Fruit fly (Drosophila melanogaster) whole organism, adult: ENCODE measurements around the gene CG33630.

ENCODE experiments used
- CG11617 ChIP-seq: fragments of 200-800 bp; sonication (Bioruptor generic); optimal IDR thresholded peaks from 2 replicates; lab custom pipeline; 2017; ENCODE audit warnings: mild to moderate bottlenecking, missing biosample characterization, missing genetic modification reagents, missing genetic modification characterization
- CG12768 ChIP-seq: fragments of 200-800 bp; sonication (Bioruptor generic); optimal IDR thresholded peaks from 2 replicates; lab custom pipeline; 2017; ENCODE audit warnings: missing biosample characterization, missing genetic modification characterization, mild to moderate bottlenecking, moderate library complexity, missing genetic modification reagents
- CG14711 ChIP-seq: fragments of 200-800 bp; sonication (Bioruptor generic); optimal IDR thresholded peaks from 2 replicates; lab custom pipeline; 2018; ENCODE audit warnings: missing biosample characterization, mild to moderate bottlenecking, missing genetic modification characterization, moderate library complexity
- CG1620 ChIP-seq: fragments of 200-800 bp; sonication (Bioruptor generic); optimal IDR thresholded peaks from 2 replicates; lab custom pipeline; 2016; ENCODE audit warnings: missing biosample characterization, missing genetic modification characterization
- CG33017 ChIP-seq: fragments of 200-800 bp; sonication (Bioruptor generic); optimal IDR thresholded peaks from 2 replicates; lab custom pipeline; 2018; ENCODE audit warnings: missing biosample characterization, mild to moderate bottlenecking, missing genetic modification characterization, moderate library complexity
- CG5204 ChIP-seq: fragments of 200-800 bp; sonication (Bioruptor generic); optimal IDR thresholded peaks from 2 replicates; lab custom pipeline; 2016; ENCODE audit warnings: missing biosample characterization, missing genetic modification characterization
- CG7045 ChIP-seq: fragments of 200-800 bp; sonication (Bioruptor generic); optimal IDR thresholded peaks from 2 replicates; lab custom pipeline; 2017; ENCODE audit warnings: missing biosample characterization, mild to moderate bottlenecking, missing genetic modification characterization
- CG7101 ChIP-seq: fragments of 200-800 bp; sonication (Bioruptor generic); optimal IDR thresholded peaks from 2 replicates; lab custom pipeline; 2018; ENCODE audit warnings: missing biosample characterization, mild to moderate bottlenecking, missing genetic modification characterization, moderate library complexity
- Clk ChIP-seq: fragments of 200-800 bp; sonication (Bioruptor generic); optimal IDR thresholded peaks from 2 replicates; lab custom pipeline; 2017; ENCODE audit warnings: missing biosample characterization, missing genetic modification characterization
- Crg-1 ChIP-seq: fragments of 200-800 bp; sonication (Bioruptor generic); optimal IDR thresholded peaks from 2 replicates; lab custom pipeline; 2016; ENCODE audit warnings: missing biosample characterization, missing genetic modification characterization
- Hr96 ChIP-seq: fragments of 200-800 bp; sonication (Bioruptor generic); optimal IDR thresholded peaks from 2 replicates; lab custom pipeline; 2016; ENCODE audit warnings: missing biosample characterization, missing genetic modification characterization
- Mnt ChIP-seq: fragments of 200-800 bp; sonication (Bioruptor generic); optimal IDR thresholded peaks from 2 replicates; lab custom pipeline; 2016; ENCODE audit warnings: missing biosample characterization, mild to moderate bottlenecking, missing genetic modification characterization
- bab1 ChIP-seq: fragments of 200-800 bp; sonication (Bioruptor generic); optimal IDR thresholded peaks from 3 replicates; lab custom pipeline; 2019; ENCODE audit warnings: missing biosample characterization, mild to moderate bottlenecking, missing genetic modification characterization, moderate library complexity
- cic ChIP-seq: fragments of 200-800 bp; sonication (Bioruptor generic); optimal IDR thresholded peaks from 2 replicates; lab custom pipeline; 2017; ENCODE audit warnings: missing biosample characterization, mild to moderate bottlenecking, missing genetic modification characterization, moderate library complexity
- cnc ChIP-seq, 2 experiments: fragments of >200 bp; optimal IDR thresholded peaks; 2 replicates each; lab custom pipeline; 2017
- kay ChIP-seq: fragments of 200-800 bp; sonication (Bioruptor generic); peaks from one replicate; lab custom pipeline; 2016; ENCODE audit warnings: missing biosample characterization, missing genetic modification characterization, borderline replicate concordance
- ovo ChIP-seq: fragments of 200-800 bp; sonication (Bioruptor generic); optimal IDR thresholded peaks from 2 replicates; lab custom pipeline; 2016; ENCODE audit warnings: missing biosample characterization, missing genetic modification characterization
- pad ChIP-seq: fragments of 200-800 bp; sonication (Bioruptor generic); optimal IDR thresholded peaks from 3 replicates; lab custom pipeline; 2017; ENCODE audit warnings: missing biosample characterization, missing genetic modification characterization, mild to moderate bottlenecking, moderate library complexity, missing genetic modification reagents
- tj ChIP-seq: fragments of 200-800 bp; sonication (Bioruptor generic); optimal IDR thresholded peaks from 3 replicates; lab custom pipeline; 2017; ENCODE audit warnings: missing biosample characterization, mild to moderate bottlenecking, missing genetic modification characterization, moderate library complexity
- toe ChIP-seq: fragments of 200-800 bp; sonication (Bioruptor generic); optimal IDR thresholded peaks from 2 replicates; lab custom pipeline; 2016; ENCODE audit warnings: missing biosample characterization, missing genetic modification characterization

The CG33630 gene

DNA sequence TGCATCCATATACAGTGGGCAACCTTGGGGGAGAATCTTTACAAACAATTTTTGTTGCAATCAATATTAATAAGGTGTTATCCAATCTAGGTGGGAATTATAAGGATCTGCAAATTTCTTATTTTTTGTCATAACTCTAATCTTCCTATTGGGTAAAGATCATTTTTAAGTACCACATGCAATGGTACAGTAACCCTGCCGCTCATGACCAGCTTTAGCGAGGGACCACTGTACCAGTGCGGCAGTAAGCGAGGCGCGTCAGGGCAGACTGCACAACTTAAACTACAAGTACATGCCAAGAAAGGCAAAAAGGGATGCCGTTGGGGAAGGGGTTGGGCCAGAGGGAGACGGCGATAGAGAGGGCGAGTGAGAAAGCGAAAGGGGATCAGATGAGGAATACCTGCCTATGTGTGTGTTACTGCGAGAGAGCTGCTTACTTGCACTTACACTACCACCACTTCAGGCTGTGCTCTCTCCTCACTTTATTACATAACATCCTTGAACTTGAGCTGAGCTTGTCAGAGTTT lies 20.2 kb downstream of the CG33630 start:
- peak; percentile 85 for TF ChIP-seq Mnt (GFP tag; lab: Kevin White, UChicago)
- TF ChIP-seq Clk (GFP tag; lab: Kevin White, UChicago) = peak; percentile 98
- TF ChIP-seq CG33017 (tag; lab: Kevin White, UChicago) = peak; percentile 98
- peak; percentile 86 for TF ChIP-seq ovo (GFP tag; lab: Kevin White, UChicago)
- TF ChIP-seq CG1620 = peak; percentile 90
- peak; percentile 98 for TF ChIP-seq CG5204 (GFP tag; lab: Kevin White, UChicago)
- peak in 1 of 2 experiments; percentile 9 for TF ChIP-seq cnc (optimal IDR thresholded peaks at IDR 0.05; lab: Kevin White, UChicago)
- peak; percentile 97 for TF ChIP-seq CG7101
- peak; percentile 91 for TF ChIP-seq CG14711
- TF ChIP-seq tj = peak; percentile 75
- TF ChIP-seq bab1 = peak; percentile 76
- peak; percentile 99 for TF ChIP-seq toe (GFP tag; lab: Kevin White, UChicago)
- peak; percentile 96 for TF ChIP-seq CG11617 (GFP tag; lab: Kevin White, UChicago)
- peak; percentile 99 for TF ChIP-seq CG12768 (GFP tag; lab: Kevin White, UChicago)
- peak; percentile 95 for TF ChIP-seq Crg-1
- TF ChIP-seq Hr96 (GFP tag; lab: Kevin White, UChicago) = peak; percentile 98
- peak; percentile 89 for TF ChIP-seq pad
- peak; percentile 98 for TF ChIP-seq CG7045 (GFP tag; lab: Kevin White, UChicago)
- TF ChIP-seq cic = peak; percentile 84
- TF ChIP-seq kay (GFP tag; lab: Kevin White, UChicago) = no peak

- TF ChIP-seq CG7101 (peak; percentile 67), kay (GFP tag; lab: Kevin White, UChicago) (no peak), Mnt (GFP tag; lab: Kevin White, UChicago) (peak; percentile 64), CG11617 (GFP tag; lab: Kevin White, UChicago) (no peak), cnc (optimal IDR thresholded peaks at IDR 0.05; lab: Kevin White, UChicago) (no peak), CG12768 (GFP tag; lab: Kevin White, UChicago) (peak; percentile 14), bab1 (no peak), toe (GFP tag; lab: Kevin White, UChicago) (no peak), CG1620 (no peak), CG5204 (GFP tag; lab: Kevin White, UChicago) (no peak), pad (no peak), tj (no peak), CG14711 (peak; percentile 68), cic (peak; percentile 39), Hr96 (GFP tag; lab: Kevin White, UChicago) (peak; percentile 39), Crg-1 (no peak), Clk (GFP tag; lab: Kevin White, UChicago) (no peak), CG33017 (tag; lab: Kevin White, UChicago) (peak; percentile 69), ovo (GFP tag; lab: Kevin White, UChicago) (no peak), CG7045 (GFP tag; lab: Kevin White, UChicago) (no peak)
Observed at dm6 chr3R:10083077-10083476, 20.7 kb downstream of the CG33630 start.

dm6 chr3R:10084179-10084647 lies 21.8 kb downstream of the CG33630 start:
- TF ChIP-seq CG11617 (GFP tag; lab: Kevin White, UChicago) (no peak), CG12768 (GFP tag; lab: Kevin White, UChicago) (peak; percentile 58), pad (peak; percentile 71), CG7101 (no peak), tj (no peak), cic (peak; percentile 80), Crg-1 (no peak), Mnt (GFP tag; lab: Kevin White, UChicago) (peak; percentile 94), CG7045 (GFP tag; lab: Kevin White, UChicago) (no peak), toe (GFP tag; lab: Kevin White, UChicago) (no peak)

DNA sequence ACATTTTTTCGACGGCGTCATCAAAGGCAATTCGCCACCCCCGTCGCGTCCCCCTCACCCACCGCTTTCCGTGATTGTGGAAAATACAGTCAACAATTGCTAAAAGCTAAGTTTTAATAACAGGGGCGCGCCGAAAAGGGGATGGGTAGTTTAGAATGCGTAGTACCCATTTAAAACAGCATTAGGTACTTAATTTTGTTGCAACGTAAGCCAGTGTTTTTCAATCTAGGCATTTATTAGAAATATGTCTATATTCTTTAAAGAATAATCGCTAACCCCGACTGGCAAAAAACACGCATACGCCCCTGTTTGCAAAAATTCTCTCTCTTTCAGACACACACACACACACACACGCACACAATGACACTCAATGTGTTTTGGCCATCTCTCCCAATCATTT lies 22.5 kb downstream of the CG33630 start:
- TF ChIP-seq CG12768 (GFP tag; lab: Kevin White, UChicago) = peak; percentile 96
- peak; percentile 71 for TF ChIP-seq bab1
- TF ChIP-seq Hr96 (GFP tag; lab: Kevin White, UChicago) = peak; percentile 87
- peak; percentile 93 for TF ChIP-seq Clk (GFP tag; lab: Kevin White, UChicago)
- peak; percentile 75 for TF ChIP-seq pad
- peak; percentile 92 for TF ChIP-seq tj
- peak; percentile 88 for TF ChIP-seq CG14711
- TF ChIP-seq ovo (GFP tag; lab: Kevin White, UChicago) = peak; percentile 81
- TF ChIP-seq CG5204 (GFP tag; lab: Kevin White, UChicago) = peak; percentile 95
- TF ChIP-seq Mnt (GFP tag; lab: Kevin White, UChicago) = peak; percentile 86
- TF ChIP-seq CG7045 (GFP tag; lab: Kevin White, UChicago) = peak; percentile 95
- peak; percentile 87 for TF ChIP-seq toe (GFP tag; lab: Kevin White, UChicago)
- peak; percentile 72 for TF ChIP-seq cic
- peak; percentile 71 for TF ChIP-seq CG1620
- no peak for TF ChIP-seq cnc (optimal IDR thresholded peaks at IDR 0.05; lab: Kevin White, UChicago)
- TF ChIP-seq Crg-1 = peak; percentile 72
- TF ChIP-seq CG7101 = peak; percentile 96
- TF ChIP-seq kay (GFP tag; lab: Kevin White, UChicago) = no peak
- peak; percentile 96 for TF ChIP-seq CG33017 (tag; lab: Kevin White, UChicago)
- TF ChIP-seq CG11617 (GFP tag; lab: Kevin White, UChicago) = peak; percentile 94

dm6 chr3R:10086222-10086621 lies 23.8 kb downstream of the CG33630 start:
- TF ChIP-seq CG7101 = no peak
- TF ChIP-seq cic = peak; percentile 50
- TF ChIP-seq CG7045 (GFP tag; lab: Kevin White, UChicago) = no peak
- TF ChIP-seq CG14711 = no peak
- no peak for TF ChIP-seq CG1620
- no peak for TF ChIP-seq Clk (GFP tag; lab: Kevin White, UChicago)
- TF ChIP-seq toe (GFP tag; lab: Kevin White, UChicago) = peak; percentile 43
- no peak for TF ChIP-seq CG11617 (GFP tag; lab: Kevin White, UChicago)

dm6 chr3R:10086683-10087082 lies 24.3 kb downstream of the CG33630 start:
- no peak for TF ChIP-seq CG33017 (tag; lab: Kevin White, UChicago)
- no peak for TF ChIP-seq Hr96 (GFP tag; lab: Kevin White, UChicago)
- TF ChIP-seq CG5204 (GFP tag; lab: Kevin White, UChicago) = no peak
- TF ChIP-seq kay (GFP tag; lab: Kevin White, UChicago) = no peak
- TF ChIP-seq CG7101 = no peak
- TF ChIP-seq CG12768 (GFP tag; lab: Kevin White, UChicago) = no peak
- TF ChIP-seq tj = no peak
- no peak for TF ChIP-seq CG1620
- TF ChIP-seq CG14711 = no peak
- TF ChIP-seq pad = no peak
- no peak for TF ChIP-seq bab1
- no peak for TF ChIP-seq CG7045 (GFP tag; lab: Kevin White, UChicago)
- no peak for TF ChIP-seq ovo (GFP tag; lab: Kevin White, UChicago)
- no peak for TF ChIP-seq Clk (GFP tag; lab: Kevin White, UChicago)
